Fruit fly (Drosophila melanogaster): ENCODE data around the gene CG5114.
A peak's percentile ranks its signal among the peaks of the same experiment; 100 is the strongest.

Gene CG5114

DNA sequence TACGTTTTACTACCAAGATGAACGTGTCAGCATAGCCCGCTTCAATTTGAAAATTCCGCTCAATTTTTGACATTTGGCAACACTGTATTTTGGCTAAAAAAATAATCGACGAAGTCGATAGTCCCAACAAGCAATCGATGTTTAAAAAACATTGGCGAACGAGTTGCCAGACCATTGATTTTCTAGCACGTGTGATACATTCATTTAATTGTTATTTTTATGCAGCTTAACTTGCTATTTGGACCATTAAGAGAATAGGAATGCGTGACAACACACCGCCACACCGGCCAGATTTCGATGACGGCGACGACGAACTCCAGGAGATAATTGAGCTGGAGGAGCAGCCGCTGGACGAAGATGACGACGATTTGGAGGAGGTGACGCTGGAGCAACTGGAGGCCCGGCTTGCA is at the start of gene CG5114 (continued):
- TF ChIP-seq CG15073 (GFP tag; optimal IDR thresholded peaks at IDR 0.05) (no peak), stc (GFP tag; IDR thresholded peaks at IDR 0.05) (no peak), Nf-YA (GFP tag; IDR thresholded peaks at IDR 0.05) (no peak), unc-4 (GFP tag; IDR thresholded peaks at IDR 0.05; ENCODE audit: partially characterized antibody) (peak; percentile 90), CG18619 (GFP tag; optimal IDR thresholded peaks at IDR 0.05) (no peak), CG4424 (GFP tag; optimal IDR thresholded peaks at IDR 0.05) (peak; percentile 33), kni (GFP tag; optimal IDR thresholded peaks at IDR 0.05) (no peak), Sry-β (GFP tag; optimal IDR thresholded peaks at IDR 0.05) (no peak), gcm (GFP tag; optimal IDR thresholded peaks at IDR 0.05) (peak; percentile 17), CG15696 (tag; optimal IDR thresholded peaks at IDR 0.05) (no peak), pb (GFP tag; optimal IDR thresholded peaks at IDR 0.05) (no peak), wek (GFP tag; optimal IDR thresholded peaks at IDR 0.05) (no peak), Fer3 (tag; optimal IDR thresholded peaks at IDR 0.05) (peak; percentile 42), CG6813 (GFP tag; optimal IDR thresholded peaks at IDR 0.05) (no peak), amos (GFP tag; IDR thresholded peaks at IDR 0.05; ENCODE audit: partially characterized antibody) (peak; percentile 95), CG10979 (tag; optimal IDR thresholded peaks at IDR 0.05) (peak; percentile 46), dmrt11E (tag; optimal IDR thresholded peaks at IDR 0.05) (peak; percentile 1), Antp (GFP tag; optimal IDR thresholded peaks at IDR 0.05) (peak; percentile 26), Hand (GFP tag; optimal IDR thresholded peaks at IDR 0.05) (no peak), schlank (tag; optimal IDR thresholded peaks at IDR 0.05) (no peak), CG16813 (GFP tag; IDR thresholded peaks at IDR 0.05; ENCODE audit: partially characterized antibody) (peak; percentile 87), ap (GFP tag; IDR thresholded peaks at IDR 0.05) (no peak), CG10654 (GFP tag; optimal IDR thresholded peaks at IDR 0.05) (no peak), Hey (tag; optimal IDR thresholded peaks at IDR 0.05) (no peak), CG8281 (tag; optimal IDR thresholded peaks at IDR 0.05) (no peak), CG12236 (GFP tag; optimal IDR thresholded peaks at IDR 0.05) (no peak), kay (GFP tag; optimal IDR thresholded peaks at IDR 0.05) (peak; percentile 54), sisA (GFP tag; IDR thresholded peaks at IDR 0.05) (no peak), otp (GFP tag; IDR thresholded peaks at IDR 0.05) (no peak), CG2202 (tag; optimal IDR thresholded peaks at IDR 0.05) (no peak), sens-2 (GFP tag; IDR thresholded peaks at IDR 0.05) (no peak), CG12391 (tag; optimal IDR thresholded peaks at IDR 0.05) (peak; percentile 62), CG3163 (GFP tag; optimal IDR thresholded peaks at IDR 0.05) (peak; percentile 31), CG12219 (GFP tag; optimal IDR thresholded peaks at IDR 0.05) (no peak), Lim3 (GFP tag; IDR thresholded peaks at IDR 0.05) (no peak), z (GFP tag; IDR thresholded peaks at IDR 0.05) (no peak), so (GFP tag; IDR thresholded peaks at IDR 0.05) (no peak), slou (GFP tag; optimal IDR thresholded peaks at IDR 0.05) (no peak), CG5245 (GFP tag; optimal IDR thresholded peaks at IDR 0.05) (no peak), YL-1 (GFP tag; optimal IDR thresholded peaks at IDR 0.05) (peak; percentile 83), CG2199 (GFP tag; IDR thresholded peaks at IDR 0.05) (0 out of 3 replicates have a peak, but pooled peaks have one; percentile 15), crp (GFP tag; optimal IDR thresholded peaks at IDR 0.05) (peak in 1 of 2 experiments; percentile 25), CG16815 (GFP tag; optimal IDR thresholded peaks at IDR 0.05) (no peak), CG4730 (GFP tag; IDR thresholded peaks at IDR 0.05) (no peak), chinmo (GFP tag; IDR thresholded peaks at IDR 0.05; ENCODE audit: partially characterized antibody) (0 out of 4 replicates have a peak, but pooled peaks have one; percentile 85), inv (GFP tag; IDR thresholded peaks at IDR 0.05; ENCODE audit: partially characterized antibody) (peak; percentile 84), CHES-1-like (GFP tag; optimal IDR thresholded peaks at IDR 0.05) (peak; percentile 50), Sox100B (GFP tag; optimal IDR thresholded peaks at IDR 0.05) (no peak), tup (GFP tag; optimal IDR thresholded peaks at IDR 0.05) (no peak), BtbVII (GFP tag; optimal IDR thresholded peaks at IDR 0.05) (no peak), CG9876 (GFP tag; optimal IDR thresholded peaks at IDR 0.05) (no peak)

All from whole organism, embryonic.